Worm (Caenorhabditis elegans) whole organism, midembryonic: ENCODE measurements around the gene C18A3.11.

ENCODE experiments used
- cog-1 ChIP-seq: sonication (generic microtip); optimal IDR thresholded peaks from 2 replicates; lab custom pipeline; 2016; ENCODE audit warnings: missing genetic modification characterization, missing compliant biosample characterization
- flt-1 ChIP-seq: fragments of 200-800 bp; sonication (Bioruptor generic); IDR thresholded peaks from 2 replicates; pipeline ENCODE4 v1.3.6; 2022; ENCODE audit warnings: missing genetic modification characterization, missing compliant biosample characterization
- klf-2 ChIP-seq: fragments of 200-800 bp; sonication (Bioruptor generic); conservative IDR thresholded peaks from 2 replicates; pipeline ENCODE4 v1.3.6; 2022; ENCODE audit warnings: missing genetic modification reagents, missing genetic modification characterization, missing compliant biosample characterization
- ref-1 ChIP-seq: fragments of 200-800 bp; sonication (Bioruptor generic); conservative IDR thresholded peaks from 2 replicates; pipeline ENCODE4 v1.3.6; 2022; ENCODE audit warnings: missing genetic modification reagents, missing genetic modification characterization, missing compliant biosample characterization
- ztf-23 ChIP-seq: fragments of 200-800 bp; sonication (Bioruptor generic); IDR thresholded peaks from 2 replicates; pipeline ENCODE4 v1.3.6; 2022; ENCODE audit warnings: missing genetic modification reagents, missing genetic modification characterization, missing compliant biosample characterization
- ztf-29 ChIP-seq: fragments of 200-800 bp; sonication (Bioruptor generic); IDR thresholded peaks from 2 replicates; pipeline ENCODE4 v1.3.6; 2022; ENCODE audit warnings: missing genetic modification reagents, missing genetic modification characterization, missing compliant biosample characterization

ce11 chrII:5697338-5697737, 33.5 kb upstream of the C18A3.11 start:
- TF ChIP-seq cog-1 (tag; lab: Kevin White, UChicago) (no peak), ztf-23 (GFP tag; lab: Robert Waterston, UW) (no peak), ztf-29 (GFP tag; lab: Robert Waterston, UW) (no peak), flt-1 (GFP tag; lab: Robert Waterston, UW) (no peak), ref-1 (GFP tag; lab: Robert Waterston, UW) (no peak), klf-2 (no peak)
